Fruit fly (Drosophila melanogaster) whole organism, pupa: Measurements from ENCODE around the gene Sec63.

Source experiments
- CG10348 ChIP-seq: fragments of 200-800 bp; sonication (Bioruptor generic); IDR thresholded peaks from 2 replicates; pipeline ENCODE4 v1.3.6; 2022; ENCODE audit warnings: missing biosample characterization, missing genetic modification characterization
- CG12605 ChIP-seq: fragments of 200-800 bp; sonication (Bioruptor generic); IDR thresholded peaks from 2 replicates; pipeline ENCODE4 v1.3.6; 2022; ENCODE audit warnings: missing biosample characterization, missing genetic modification characterization
- CG15710 ChIP-seq: fragments of 200-800 bp; sonication (Bioruptor generic); optimal IDR thresholded peaks from 2 replicates; lab custom pipeline; 2018; ENCODE audit warnings: missing biosample characterization, mild to moderate bottlenecking, missing genetic modification characterization, moderate library complexity
- CG4496 ChIP-seq: fragments of 200-800 bp; sonication (Bioruptor generic); IDR thresholded peaks from 3 replicates; pipeline ENCODE4 v1.3.6; 2022; ENCODE audit warnings: missing biosample characterization, missing genetic modification characterization
- CG8301 ChIP-seq: fragments of 200-800 bp; sonication (Bioruptor generic); optimal IDR thresholded peaks from 2 replicates; lab custom pipeline; 2018; ENCODE audit warnings: missing biosample characterization, mild to moderate bottlenecking, missing genetic modification characterization
- EcR ChIP-seq: fragments of 200-800 bp; sonication (Bioruptor generic); optimal IDR thresholded peaks from 3 replicates; lab custom pipeline; 2019; ENCODE audit warnings: missing biosample characterization, missing genetic modification characterization, mild to moderate bottlenecking, moderate library complexity, missing genetic modification reagents
- Ets98B ChIP-seq: fragments of 200-800 bp; sonication (Bioruptor generic); IDR thresholded peaks from 2 replicates; pipeline ENCODE4 v1.3.6; 2022; ENCODE audit warnings: missing biosample characterization, missing genetic modification characterization
- Pif1A ChIP-seq: fragments of 200-800 bp; sonication (Bioruptor generic); optimal IDR thresholded peaks from 3 replicates; lab custom pipeline; 2016; ENCODE audit warnings: missing biosample characterization, missing genetic modification characterization
- Snoo ChIP-seq: fragments of 200-800 bp; sonication (Bioruptor generic); optimal IDR thresholded peaks from 3 replicates; lab custom pipeline; 2017; ENCODE audit warnings: missing biosample characterization, mild to moderate bottlenecking, missing genetic modification characterization, inconsistent platforms
- fd96Ca ChIP-seq: fragments of 200-800 bp; sonication (Bioruptor generic); IDR thresholded peaks from 3 replicates; pipeline ENCODE4 v1.3.6; 2022; ENCODE audit warnings: missing biosample characterization, missing genetic modification characterization
- gl ChIP-seq: fragments of 200-800 bp; sonication (Bioruptor generic); optimal IDR thresholded peaks from 2 replicates; lab custom pipeline; 2018; ENCODE audit warnings: missing biosample characterization, mild to moderate bottlenecking, missing genetic modification characterization
- rn ChIP-seq: fragments of 200-800 bp; sonication (Bioruptor generic); IDR thresholded peaks from 2 replicates; pipeline ENCODE4 v1.3.6; 2022; ENCODE audit warnings: missing biosample characterization, missing genetic modification characterization

- TF ChIP-seq EcR (GFP tag; lab: Kevin White, UChicago) (no peak), CG15710 (no peak), CG10348 (GFP tag; lab: Robert Waterston, UW) (no peak), rn (GFP tag; lab: Robert Waterston, UW) (no peak), Snoo (tag; lab: Kevin White, UChicago) (no peak), fd96Ca (GFP tag; lab: Robert Waterston, UW) (no peak), Pif1A (GFP tag; lab: Kevin White, UChicago) (no peak), Ets98B (GFP tag; lab: Robert Waterston, UW) (no peak), gl (tag; lab: Kevin White, UChicago) (no peak), CG8301 (tag; lab: Kevin White, UChicago) (no peak), CG4496 (GFP tag; lab: Robert Waterston, UW) (no peak), CG12605 (GFP tag; lab: Robert Waterston, UW) (no peak)
Measured at dm6 chr3L:7369543-7369942, 9.2 kb downstream of the Sec63 start, which contains the start of gene akirin.
